Worm (Caenorhabditis elegans) whole organism, L4/young adult: ENCODE results near the gene K08B5.2.

Experiments
- W03F9.2 ChIP-seq: fragments of 150-350 bp; optimal IDR thresholded peaks from 2 replicates; lab custom pipeline; 2014; ENCODE audit warnings: missing biosample characterization, missing genetic modification characterization
- him-1 ChIP-seq: sonication (generic microtip); optimal IDR thresholded peaks from 2 replicates; lab custom pipeline; 2016; ENCODE audit warnings: missing genotype, missing genetic modification reagents, missing genetic modification characterization, missing compliant biosample characterization

DNA sequence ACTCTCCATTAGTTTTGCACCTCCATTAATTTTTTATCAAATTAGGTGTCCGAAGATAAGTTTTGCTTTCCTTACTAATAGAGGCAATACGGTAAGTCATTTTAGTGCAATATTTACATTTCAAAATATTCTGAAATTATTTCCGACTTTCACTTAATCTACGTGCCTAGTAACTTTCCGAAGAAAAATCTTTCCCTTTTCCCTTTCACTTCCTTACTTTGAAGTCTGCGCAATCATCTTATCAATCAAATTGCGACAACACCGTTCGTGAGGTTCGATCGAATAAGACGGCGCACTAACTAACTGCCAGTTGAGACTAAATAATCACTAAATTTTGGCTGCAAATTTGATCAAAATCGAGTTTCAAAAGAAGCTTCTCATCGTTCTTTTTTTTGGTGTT is 19.8 kb downstream of the K08B5.2 start:
- TF ChIP-seq him-1 (tag; lab: Kevin White, UChicago) (no peak), W03F9.2 (tag; lab: Kevin White, UChicago) (no peak)
